Fruit fly (Drosophila melanogaster): ENCODE data around the gene CG33203.

Gene CG33203

dm6 chr3R:28844611-28845376 lies 42.7 kb downstream of the CG33203 start, which contains the start of the genes Apc and spg (continued):
- TF ChIP-seq fd59A (GFP tag; optimal IDR thresholded peaks at IDR 0.05) (no peak), Eip93F (GFP tag; optimal IDR thresholded peaks at IDR 0.05) (no peak), CG10669 (GFP tag; optimal IDR thresholded peaks at IDR 0.05) (peak; percentile 15), Hr38 (GFP tag; optimal IDR thresholded peaks at IDR 0.05) (no peak), Ets96B (tag; optimal IDR thresholded peaks at IDR 0.05) (no peak), CG8119 (GFP tag; IDR thresholded peaks at IDR 0.05) (no peak), dac (GFP tag; optimal IDR thresholded peaks at IDR 0.05) (no peak), svp (GFP tag) (peak; percentile 80), CG8319 (GFP tag; optimal IDR thresholded peaks at IDR 0.05) (no peak)

dm6 chr3R:28843776-28844610 lies 43.5 kb downstream of the CG33203 start:
- TF ChIP-seq fkh (GFP tag; optimal IDR thresholded peaks at IDR 0.05) = no peak
- TF ChIP-seq eg (GFP tag; IDR thresholded peaks at IDR 0.05) = no peak
- no peak for TF ChIP-seq Eip78C (GFP tag)
- TF ChIP-seq fd59A (GFP tag; optimal IDR thresholded peaks at IDR 0.05) = no peak
- TF ChIP-seq Met (GFP tag; optimal IDR thresholded peaks at IDR 0.05) = no peak
- no peak for TF ChIP-seq CG32006 (GFP tag; optimal IDR thresholded peaks at IDR 0.05)
- TF ChIP-seq Eip93F (GFP tag; optimal IDR thresholded peaks at IDR 0.05) = no peak
- TF ChIP-seq Hr38 (GFP tag; optimal IDR thresholded peaks at IDR 0.05) = no peak
- TF ChIP-seq svp (GFP tag) = no peak

dm6 chr3R:28842431-28842830 lies 45.1 kb downstream of the CG33203 start:
- TF ChIP-seq cyc (GFP tag; optimal IDR thresholded peaks at IDR 0.05) = no peak
- TF ChIP-seq ss (GFP tag; optimal IDR thresholded peaks at IDR 0.05) = no peak
- peak; percentile 93 for TF ChIP-seq svp (GFP tag)

- TF ChIP-seq salr (GFP tag; optimal IDR thresholded peaks at IDR 0.05) = peak in 1 of 2 experiments; percentile 41
- TF ChIP-seq net (GFP tag; optimal IDR thresholded peaks at IDR 0.05) = peak; percentile 45
- TF ChIP-seq vri (GFP tag; optimal IDR thresholded peaks at IDR 0.05) = no peak
- peak; percentile 31; the same call in 1 of the 3 replicates for TF ChIP-seq CG6163 (GFP tag; IDR thresholded peaks at IDR 0.05)
- no peak for TF ChIP-seq fd85E (GFP tag; optimal IDR thresholded peaks at IDR 0.05)
- no peak for TF ChIP-seq Met (GFP tag; optimal IDR thresholded peaks at IDR 0.05)
- TF ChIP-seq CG15336 (GFP tag; IDR thresholded peaks at IDR 0.05) = peak; percentile 65
- TF ChIP-seq Hr38 (GFP tag; optimal IDR thresholded peaks at IDR 0.05) = no peak
- TF ChIP-seq Eip78C (GFP tag) = peak; percentile 78
- peak; percentile 29 for TF ChIP-seq Ets96B (tag; optimal IDR thresholded peaks at IDR 0.05)
- TF ChIP-seq CG11762 (GFP tag; optimal IDR thresholded peaks at IDR 0.05; ENCODE audit: insufficient read depth) = peak; percentile 7
- no peak for TF ChIP-seq CG9139 (GFP tag; optimal IDR thresholded peaks at IDR 0.05)
- TF ChIP-seq svp (GFP tag) = no peak
- TF ChIP-seq Lpt (GFP tag; optimal IDR thresholded peaks at IDR 0.05) = peak; percentile 25
- TF ChIP-seq CG32006 (GFP tag; optimal IDR thresholded peaks at IDR 0.05) = peak; percentile 79
- TF ChIP-seq CG7368 (GFP tag; optimal IDR thresholded peaks at IDR 0.05) = no peak
- TF ChIP-seq pdm3 (GFP tag; optimal IDR thresholded peaks at IDR 0.05) = peak; percentile 12
- no peak for TF ChIP-seq Sox14 (GFP tag; optimal IDR thresholded peaks at IDR 0.05)
- TF ChIP-seq eg (GFP tag; IDR thresholded peaks at IDR 0.05) = peak; percentile 32; the same call in 1 of the 3 replicates
- no peak for TF ChIP-seq CG10631 (GFP tag; optimal IDR thresholded peaks at IDR 0.05)
- TF ChIP-seq CG8119 (GFP tag; IDR thresholded peaks at IDR 0.05) = peak; percentile 75
Observed at dm6 chr3R:28841968-28842367, 45.5 kb downstream of the CG33203 start.

- no peak for TF ChIP-seq CG34406 (GFP tag; optimal IDR thresholded peaks at IDR 0.05)
- TF ChIP-seq svp (GFP tag) = peak; percentile 69
- peak; percentile 57 for TF ChIP-seq Eip78C (GFP tag)
Observed at dm6 chr3R:28840620-28841019, 46.9 kb downstream of the CG33203 start.

Data from whole organism, prepupa.